Fruit fly (Drosophila melanogaster) whole organism, embryonic: ENCODE results near the gene CG6290.

ENCODE experiments used
- CG18619 ChIP-seq: fragments of 200-800 bp; sonication (Bioruptor generic); optimal IDR thresholded peaks from 3 replicates; lab custom pipeline; 2017; ENCODE audit warnings: missing biosample characterization, mild to moderate bottlenecking, missing genetic modification characterization
- CG4360 ChIP-seq: fragments of 200-800 bp; sonication (Bioruptor generic); IDR thresholded peaks from 2 replicates; pipeline ENCODE4 v1.3.6; 2022; ENCODE audit warnings: missing biosample characterization, missing genetic modification characterization
- CG8478 ChIP-seq: fragments of >200 bp; optimal IDR thresholded peaks from 2 replicates; lab custom pipeline; 2018
- Hmx ChIP-seq: fragments of 200-800 bp; sonication (Bioruptor generic); optimal IDR thresholded peaks from 2 replicates; lab custom pipeline; 2016; ENCODE audit warnings: missing biosample characterization, missing genetic modification characterization
- Side ChIP-seq: fragments of 200-800 bp; sonication (Bioruptor generic); optimal IDR thresholded peaks from 2 replicates; lab custom pipeline; 2016; ENCODE audit warnings: missing biosample characterization, missing genetic modification characterization
- chm ChIP-seq: fragments of 200-800 bp; sonication (Bioruptor generic); IDR thresholded peaks from 2 replicates; pipeline ENCODE4 v1.3.6; 2022; ENCODE audit warnings: missing biosample characterization, missing genetic modification characterization
- mam ChIP-seq: fragments of 200-800 bp; sonication (Bioruptor generic); optimal IDR thresholded peaks from 3 replicates; lab custom pipeline; 2016; ENCODE audit warnings: missing biosample characterization, missing genetic modification characterization
- peb ChIP-seq: fragments of 200-800 bp; sonication (Bioruptor generic); IDR thresholded peaks from 2 replicates; pipeline ENCODE4 v1.3.6; 2022; ENCODE audit warnings: missing biosample characterization, missing genetic modification characterization
- pho ChIP-seq: fragments of 200-800 bp; sonication (Bioruptor generic); optimal IDR thresholded peaks from 2 replicates; lab custom pipeline; 2016; ENCODE audit warnings: missing biosample characterization, missing genetic modification characterization

dm6 chrX:18452717-18453116, 15.4 kb downstream of the CG6290 start:
- TF ChIP-seq CG4360 (GFP tag; lab: Robert Waterston, UW) (no peak), Side (no peak), CG18619 (GFP tag; lab: Kevin White, UChicago) (no peak), mam (GFP tag; lab: Kevin White, UChicago) (no peak), CG8478 (lab: Kevin White, UChicago) (no peak), pho (GFP tag; lab: Kevin White, UChicago) (no peak), chm (GFP tag; lab: Robert Waterston, UW) (no peak), Hmx (no peak), peb (GFP tag; lab: Robert Waterston, UW) (no peak)
